Fruit fly (Drosophila melanogaster) whole organism, wandering third instar larva: ENCODE measurements around the gene CG2964.

Experiments
- Abd-B ChIP-seq: fragments of >200 bp; optimal IDR thresholded peaks from 2 replicates; lab custom pipeline; 2017; ENCODE audit warnings: missing biosample characterization, missing genetic modification characterization
- CG32264 ChIP-seq: fragments of 200-800 bp; sonication (Bioruptor generic); optimal IDR thresholded peaks from 2 replicates; lab custom pipeline; 2016; ENCODE audit warnings: missing biosample characterization, missing genetic modification characterization
- CG9705 ChIP-seq: fragments of 200-800 bp; sonication (Bioruptor generic); optimal IDR thresholded peaks from 2 replicates; lab custom pipeline; 2018; ENCODE audit warnings: missing biosample characterization, mild to moderate bottlenecking, missing genetic modification characterization
- CrebA ChIP-seq: fragments of 200-800 bp; sonication (Bioruptor generic); optimal IDR thresholded peaks from 2 replicates; lab custom pipeline; 2016; ENCODE audit warnings: missing biosample characterization, mild to moderate bottlenecking, missing genetic modification characterization, borderline replicate concordance
- Dfd ChIP-seq: fragments of >200 bp; optimal IDR thresholded peaks from 2 replicates; lab custom pipeline; 2017; ENCODE audit warnings: missing biosample characterization, missing genetic modification characterization
- Dif ChIP-seq: fragments of 200-275, 200-300 bp; sonication (Bioruptor generic); optimal IDR thresholded peaks from 2 replicates; lab custom pipeline; 2018; ENCODE audit warnings: missing biosample characterization, missing genetic modification characterization; ENCODE audit not compliant: partially characterized antibody
- GATAd ChIP-seq: sonication (Bioruptor generic); optimal IDR thresholded peaks from 2 replicates; lab custom pipeline; 2016; ENCODE audit warnings: missing biosample characterization, missing genetic modification characterization
- HLH106 ChIP-seq: fragments of 200-800 bp; optimal IDR thresholded peaks from 3 replicates; lab custom pipeline; 2019; ENCODE audit warnings: missing biosample characterization, mild to moderate bottlenecking, missing genetic modification characterization, moderate library complexity
- Hnf4 ChIP-seq: fragments of 200-800 bp; sonication (Bioruptor generic); optimal IDR thresholded peaks from 2 replicates; lab custom pipeline; 2016; ENCODE audit warnings: missing biosample characterization, mild to moderate bottlenecking, missing genetic modification characterization
- Hr78 ChIP-seq: fragments of >200 bp; optimal IDR thresholded peaks from 2 replicates; lab custom pipeline; 2017; ENCODE audit warnings: missing biosample characterization, missing genetic modification characterization
- Hr83 ChIP-seq: fragments of 200-300 bp; sonication (Bioruptor generic); optimal IDR thresholded peaks from 2 replicates; lab custom pipeline; 2016; ENCODE audit warnings: missing biosample characterization, mild to moderate bottlenecking, missing genetic modification characterization, moderate library complexity; ENCODE audit not compliant: poor library complexity, severe bottlenecking
- Jra ChIP-seq: sonication (Bioruptor generic); optimal IDR thresholded peaks from 2 replicates; lab custom pipeline; 2016; ENCODE audit warnings: missing biosample characterization, missing genetic modification characterization
- Mio ChIP-seq: sonication (Bioruptor generic); optimal IDR thresholded peaks from 2 replicates; lab custom pipeline; 2016; ENCODE audit warnings: missing biosample characterization, missing genetic modification characterization
- Myc ChIP-seq: fragments of >200 bp; optimal IDR thresholded peaks from 2 replicates; lab custom pipeline; 2017
- N ChIP-seq: fragments of >200 bp; optimal IDR thresholded peaks from 2 replicates; lab custom pipeline; 2018; ENCODE audit warnings: missing biosample characterization, missing external identifiers, missing genetic modification characterization
- OdsH ChIP-seq: fragments of 200-800 bp; sonication (Bioruptor generic); optimal IDR thresholded peaks from 2 replicates; lab custom pipeline; 2016; ENCODE audit warnings: missing biosample characterization, mild to moderate bottlenecking, missing genetic modification characterization
- Rel ChIP-seq, 2 experiments: fragments of 200-800 bp; sonication (Bioruptor generic) in 1 of 2; optimal IDR thresholded peaks; 2 replicates in 1 of 2; 3 replicates in 1 of 2; lab custom pipeline; 2016 to 2019; ENCODE audit warnings: mild to moderate bottlenecking in 2 of 2, missing biosample characterization in 2 of 2, missing genetic modification characterization in 2 of 2, moderate library complexity in 1 of 2
- Sp1 ChIP-seq: fragments of 200-800 bp; sonication (Bioruptor generic); optimal IDR thresholded peaks from 3 replicates; lab custom pipeline; 2019; ENCODE audit warnings: missing biosample characterization, mild to moderate bottlenecking, missing genetic modification characterization, moderate library complexity
- Vsx2 ChIP-seq: fragments of 200-300, 225-300 bp; sonication (Bioruptor generic); optimal IDR thresholded peaks from 2 replicates; lab custom pipeline; 2018; ENCODE audit warnings: missing biosample characterization, missing genetic modification characterization; ENCODE audit not compliant: partially characterized antibody
- br ChIP-seq: fragments of 200-800 bp; sonication (Bioruptor generic); optimal IDR thresholded peaks from 2 replicates; lab custom pipeline; 2016; ENCODE audit warnings: missing biosample characterization, missing genetic modification characterization
- brk ChIP-seq: fragments of 200-800 bp; sonication (Bioruptor generic); optimal IDR thresholded peaks from 2 replicates; lab custom pipeline; 2016; ENCODE audit warnings: missing biosample characterization, mild to moderate bottlenecking, missing genetic modification characterization
- dmrt93B ChIP-seq: fragments of 200-800 bp; sonication (Bioruptor generic); optimal IDR thresholded peaks from 2 replicates; lab custom pipeline; 2018; ENCODE audit warnings: missing biosample characterization, mild to moderate bottlenecking, missing genetic modification characterization
- dsf ChIP-seq: sonication (Bioruptor generic); optimal IDR thresholded peaks from 2 replicates; lab custom pipeline; 2016; ENCODE audit warnings: missing biosample characterization, missing genetic modification characterization, borderline replicate concordance
- ey ChIP-seq: fragments of 200-800 bp; sonication (Bioruptor generic); optimal IDR thresholded peaks from 2 replicates; lab custom pipeline; 2016; ENCODE audit warnings: missing biosample characterization, missing genetic modification characterization
- foxo ChIP-seq, 2 experiments: fragments of 200-800 bp; sonication (Bioruptor generic); optimal IDR thresholded peaks; 2 replicates in 1 of 2; 3 replicates in 1 of 2; lab custom pipeline; 2016 to 2017; ENCODE audit warnings: missing biosample characterization in 2 of 2, missing genetic modification characterization in 2 of 2
- fru ChIP-seq: fragments of 200-800 bp; sonication (Bioruptor generic); optimal IDR thresholded peaks from 3 replicates; lab custom pipeline; 2016; ENCODE audit warnings: missing biosample characterization, mild to moderate bottlenecking, missing genetic modification characterization
- h ChIP-seq: fragments of 200-800 bp; sonication (Bioruptor generic); optimal IDR thresholded peaks from 3 replicates; lab custom pipeline; 2016; ENCODE audit warnings: missing biosample characterization, mild to moderate bottlenecking, missing genetic modification characterization
- jim ChIP-seq: fragments of 175-275, 200-325 bp; sonication (Bioruptor generic); optimal IDR thresholded peaks from 2 replicates; lab custom pipeline; 2016; ENCODE audit warnings: missing biosample characterization, mild to moderate bottlenecking, missing genetic modification characterization
- lola ChIP-seq: fragments of >200 bp; optimal IDR thresholded peaks from 2 replicates; lab custom pipeline; 2017; ENCODE audit warnings: missing biosample characterization, missing genetic modification characterization
- pan ChIP-seq: fragments of >200 bp; optimal IDR thresholded peaks from 2 replicates; lab custom pipeline; 2017
- psq ChIP-seq: fragments of 200-800 bp; sonication (Bioruptor generic); optimal IDR thresholded peaks from 3 replicates; lab custom pipeline; 2017; ENCODE audit warnings: missing biosample characterization, mild to moderate bottlenecking, missing genetic modification characterization, moderate library complexity
- rgr ChIP-seq: fragments of 200-800 bp; sonication (Bioruptor generic); optimal IDR thresholded peaks from 3 replicates; lab custom pipeline; 2016; ENCODE audit warnings: missing biosample characterization, mild to moderate bottlenecking, missing genetic modification characterization
- sage ChIP-seq: fragments of 200-800 bp; sonication (Bioruptor generic); optimal IDR thresholded peaks from 2 replicates; lab custom pipeline; 2016; ENCODE audit warnings: missing biosample characterization, mild to moderate bottlenecking, missing genetic modification characterization
- sv ChIP-seq: fragments of 200-800 bp; sonication (Bioruptor generic); optimal IDR thresholded peaks from 3 replicates; lab custom pipeline; 2016; ENCODE audit warnings: missing biosample characterization, missing genetic modification characterization
- tai ChIP-seq: sonication (Bioruptor generic); optimal IDR thresholded peaks from 2 replicates; lab custom pipeline; 2016; ENCODE audit warnings: missing biosample characterization, missing genetic modification characterization
- usp ChIP-seq: fragments of >200 bp; optimal IDR thresholded peaks from 2 replicates; lab custom pipeline; 2017; ENCODE audit warnings: missing biosample characterization, missing genetic modification characterization
- woc ChIP-seq: sonication (Bioruptor generic); optimal IDR thresholded peaks from 2 replicates; lab custom pipeline; 2016; ENCODE audit warnings: missing biosample characterization, mild to moderate bottlenecking, missing genetic modification characterization

Gene CG2964

dm6 chr2L:2855773-2856615 lies 43.8 kb downstream of the CG2964 start, which contains the start of the genes CG3104 and RpS21 (continued):
- peak; percentile 73 for TF ChIP-seq OdsH (GFP tag; lab: Kevin White, UChicago)
- TF ChIP-seq lola = no peak
- TF ChIP-seq Dif = no peak
- TF ChIP-seq jim (GFP tag; lab: Kevin White, UChicago) = peak; percentile 25
- peak; percentile 89 for TF ChIP-seq dmrt93B (GFP tag; lab: Kevin White, UChicago)
- TF ChIP-seq usp (GFP tag; lab: Kevin White, UChicago) = no peak

- TF ChIP-seq Jra (GFP tag; lab: Kevin White, UChicago) (peak; percentile 26), rgr (peak; percentile 12), br (peak; percentile 3), Dif (no peak), Sp1 (GFP tag; lab: Kevin White, UChicago) (peak; percentile 43), dsf (peak; percentile 11), sv (GFP tag; lab: Kevin White, UChicago) (no peak), sage (peak; percentile 63), woc (GFP tag; lab: Kevin White, UChicago) (peak; percentile 31), dmrt93B (GFP tag; lab: Kevin White, UChicago) (no peak), lola (no peak), fru (GFP tag; lab: Kevin White, UChicago) (no peak), Hr78 (GFP tag; lab: Kevin White, UChicago) (no peak), h (GFP tag; lab: Kevin White, UChicago) (peak; percentile 53), psq (no peak), Hnf4 (GFP tag; lab: Kevin White, UChicago) (peak; percentile 57), Myc (no peak), Dfd (GFP tag; lab: Kevin White, UChicago) (no peak), OdsH (GFP tag; lab: Kevin White, UChicago) (no peak), CG32264 (GFP tag; lab: Kevin White, UChicago) (no peak), HLH106 (tag; lab: Kevin White, UChicago) (peak; percentile 32), CG9705 (peak; percentile 33), foxo (GFP tag; optimal IDR thresholded peaks at IDR 0.05; lab: Kevin White, UChicago) (peak; percentile 31 to 48), brk (GFP tag; lab: Kevin White, UChicago) (peak; percentile 28), Rel (GFP tag; optimal IDR thresholded peaks at IDR 0.05; lab: Kevin White, UChicago) (no peak), Rel (tag; optimal IDR thresholded peaks at IDR 0.05; lab: Kevin White, UChicago) (peak; percentile 65), Vsx2 (no peak), usp (GFP tag; lab: Kevin White, UChicago) (no peak), tai (peak; percentile 64), Abd-B (no peak), Hr83 (peak; percentile 73), Mio (no peak), ey (peak; percentile 20), N (GFP tag; lab: Kevin White, UChicago) (no peak), jim (GFP tag; lab: Kevin White, UChicago) (no peak), pan (lab: Kevin White, UChicago) (no peak)
Measured at dm6 chr2L:2856960-2857584, 44.8 kb downstream of the CG2964 start, which contains the start of gene CG2991. Gene CG2991, plus strand, starts transcription at chr2L:2857164.

dm6 chr2L:2857862-2858734 lies 45.9 kb downstream of the CG2964 start:
- TF ChIP-seq dsf (no peak), Rel (GFP tag; optimal IDR thresholded peaks at IDR 0.05; lab: Kevin White, UChicago) (no peak), Rel (tag; optimal IDR thresholded peaks at IDR 0.05; lab: Kevin White, UChicago) (peak; percentile 17), Sp1 (GFP tag; lab: Kevin White, UChicago) (peak; percentile 2), usp (GFP tag; lab: Kevin White, UChicago) (no peak), fru (GFP tag; lab: Kevin White, UChicago) (peak; percentile 3), CG32264 (GFP tag; lab: Kevin White, UChicago) (peak; percentile 23), lola (no peak), HLH106 (tag; lab: Kevin White, UChicago) (peak; percentile 18), Jra (GFP tag; lab: Kevin White, UChicago) (peak; percentile 43), Abd-B (no peak), GATAd (GFP tag; lab: Kevin White, UChicago) (no peak), h (GFP tag; lab: Kevin White, UChicago) (peak; percentile 39), foxo (GFP tag; optimal IDR thresholded peaks at IDR 0.05; lab: Kevin White, UChicago) (peak in 1 of 2 experiments; percentile 41), Hr83 (peak; percentile 32), Dif (no peak), CG9705 (no peak), Hnf4 (GFP tag; lab: Kevin White, UChicago) (peak; percentile 17), sage (no peak), Mio (no peak), pan (lab: Kevin White, UChicago) (no peak), ey (peak; percentile 41), sv (GFP tag; lab: Kevin White, UChicago) (no peak), jim (GFP tag; lab: Kevin White, UChicago) (no peak), dmrt93B (GFP tag; lab: Kevin White, UChicago) (no peak), brk (GFP tag; lab: Kevin White, UChicago) (no peak), Vsx2 (no peak), woc (GFP tag; lab: Kevin White, UChicago) (peak; percentile 47), rgr (peak; percentile 22), CrebA (GFP tag; lab: Kevin White, UChicago) (peak; percentile 51), OdsH (GFP tag; lab: Kevin White, UChicago) (peak; percentile 24), N (GFP tag; lab: Kevin White, UChicago) (no peak)
